Fruit fly (Drosophila melanogaster): Measurements from ENCODE around the gene CG46468.

CG46468 gene

DNA sequence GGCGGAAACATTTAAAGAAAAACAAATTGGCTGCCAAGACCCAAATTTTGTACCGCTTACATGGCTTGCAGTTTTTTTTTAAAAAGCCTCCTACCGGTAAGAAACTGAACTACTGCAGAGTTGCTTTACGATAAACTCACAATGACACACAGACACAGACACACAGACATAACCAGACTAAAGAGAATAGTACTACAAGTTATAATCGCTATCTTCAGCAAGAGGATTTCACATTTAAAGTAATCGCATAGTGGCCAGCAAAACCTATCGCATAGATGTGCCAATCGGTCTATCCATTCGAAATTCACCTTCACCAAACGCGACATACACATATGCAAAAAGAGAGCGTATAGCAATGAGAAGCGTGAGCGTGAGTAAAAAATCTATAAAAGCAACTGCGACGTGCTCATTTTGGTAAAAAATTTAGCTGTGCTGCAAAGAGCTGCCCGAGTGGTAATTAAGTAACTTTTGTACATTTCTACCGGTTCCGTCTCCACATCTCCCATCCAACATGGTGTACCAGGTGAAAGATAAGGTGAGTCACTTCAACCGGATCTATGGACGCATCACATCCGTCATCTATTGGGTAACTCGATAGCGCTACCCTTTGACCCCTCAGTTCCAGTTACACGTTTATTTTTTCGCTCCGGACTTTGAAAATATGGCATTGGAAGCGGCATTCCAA is 47.9 kb upstream of the CG46468 start, which contains the start of gene Trx2 (continued):
- no peak for TF ChIP-seq CG17802 (tag; optimal IDR thresholded peaks at IDR 0.05)
- peak; percentile 33 for TF ChIP-seq repo (GFP tag; optimal IDR thresholded peaks at IDR 0.05)
- TF ChIP-seq CG11723 (GFP tag; optimal IDR thresholded peaks at IDR 0.05) = no peak
- peak; percentile 30 for TF ChIP-seq Deaf1 (tag; optimal IDR thresholded peaks at IDR 0.05)
- TF ChIP-seq Kr (GFP tag; optimal IDR thresholded peaks at IDR 0.05) = peak; percentile 46
- no peak for TF ChIP-seq CG2712 (tag; optimal IDR thresholded peaks at IDR 0.05)
- TF ChIP-seq Awh (GFP tag; IDR thresholded peaks at IDR 0.05) = no peak
- TF ChIP-seq Rfx (GFP tag; IDR thresholded peaks at IDR 0.05) = peak; percentile 48; the same call in 1 of the 2 replicates
- 0 out of 3 replicates have a peak, but pooled peaks have one; percentile 19 for TF ChIP-seq CG11456 (GFP tag; IDR thresholded peaks at IDR 0.05)
- no peak for TF ChIP-seq schlank (tag; optimal IDR thresholded peaks at IDR 0.05)
- peak; percentile 16 for TF ChIP-seq unpg (GFP tag; optimal IDR thresholded peaks at IDR 0.05)
- no peak for TF ChIP-seq CG6813 (GFP tag; optimal IDR thresholded peaks at IDR 0.05)
- TF ChIP-seq stwl (tag; optimal IDR thresholded peaks at IDR 0.05) = no peak
- TF ChIP-seq YL-1 (GFP tag; optimal IDR thresholded peaks at IDR 0.05) = peak; percentile 79
- no peak for TF ChIP-seq CG17361 (GFP tag; IDR thresholded peaks at IDR 0.05)
- no peak for TF ChIP-seq ab (GFP tag; optimal IDR thresholded peaks at IDR 0.05)
- peak; percentile 55; the same call in 2 of the 3 replicates for TF ChIP-seq Dbx (GFP tag; IDR thresholded peaks at IDR 0.05)
- TF ChIP-seq MBD-R2 (GFP tag; IDR thresholded peaks at IDR 0.05) = 0 out of 2 replicates have a peak, but pooled peaks have one; percentile 30
- no peak for TF ChIP-seq CG1647 (GFP tag; optimal IDR thresholded peaks at IDR 0.05)
- peak; percentile 51; the same call in 1 of the 2 replicates for TF ChIP-seq Atf6 (GFP tag; IDR thresholded peaks at IDR 0.05)
- TF ChIP-seq Doc3 (GFP tag; IDR thresholded peaks at IDR 0.05; ENCODE audit: partially characterized antibody) = peak; percentile 55; the same call in 2 of the 3 replicates
- peak; percentile 36 for TF ChIP-seq CG13894 (tag; optimal IDR thresholded peaks at IDR 0.05)
- TF ChIP-seq CG17912 (GFP tag; optimal IDR thresholded peaks at IDR 0.05) = no peak
- TF ChIP-seq CHES-1-like (GFP tag; optimal IDR thresholded peaks at IDR 0.05) = peak; percentile 43
- TF ChIP-seq Drgx (GFP tag; IDR thresholded peaks at IDR 0.05) = peak; percentile 12; the same call in 1 of the 2 replicates
- TF ChIP-seq CG5245 (GFP tag; optimal IDR thresholded peaks at IDR 0.05) = no peak
- peak; percentile 26 for TF ChIP-seq CG13296 (GFP tag; optimal IDR thresholded peaks at IDR 0.05)
- TF ChIP-seq BEAF-32 (GFP tag; optimal IDR thresholded peaks at IDR 0.05) = peak; percentile 2
- TF ChIP-seq hbn (GFP tag; IDR thresholded peaks at IDR 0.05; ENCODE audit: partially characterized antibody) = peak; percentile 71
- TF ChIP-seq HHEX (GFP tag; optimal IDR thresholded peaks at IDR 0.05) = peak; percentile 35
- peak; percentile 6; the same call in 1 of the 2 replicates for TF ChIP-seq CG4360 (GFP tag; IDR thresholded peaks at IDR 0.05)
- TF ChIP-seq CG16779 (GFP tag; IDR thresholded peaks at IDR 0.05) = no peak
- TF ChIP-seq aop (GFP tag; IDR thresholded peaks at IDR 0.05) = 0 out of 2 replicates have a peak, but pooled peaks have one; percentile 42
- no peak for TF ChIP-seq ato (GFP tag; IDR thresholded peaks at IDR 0.05; ENCODE audit: partially characterized antibody)
- peak; percentile 76 to 94 for TF ChIP-seq Trl (optimal IDR thresholded peaks at IDR 0.05)
- peak; percentile 29 for TF ChIP-seq Trl (GFP tag; optimal IDR thresholded peaks at IDR 0.05)
- no peak for TF ChIP-seq CG12104 (GFP tag; optimal IDR thresholded peaks at IDR 0.05)
- TF ChIP-seq Dek (tag; optimal IDR thresholded peaks at IDR 0.05) = no peak
- TF ChIP-seq cwo (GFP tag; optimal IDR thresholded peaks at IDR 0.05) = peak; percentile 18
- no peak for TF ChIP-seq CG14667 (GFP tag; IDR thresholded peaks at IDR 0.05)
- TF ChIP-seq CG11695 (GFP tag; IDR thresholded peaks at IDR 0.05) = no peak
- no peak for TF ChIP-seq CG1832 (GFP tag; optimal IDR thresholded peaks at IDR 0.05)
- peak; percentile 57; the same call in 1 of the 2 replicates for TF ChIP-seq Bgb (GFP tag; IDR thresholded peaks at IDR 0.05; ENCODE audit: partially characterized antibody)
- TF ChIP-seq Scr (GFP tag; IDR thresholded peaks at IDR 0.05; ENCODE audit: partially characterized antibody) = no peak
- TF ChIP-seq chn (GFP tag; optimal IDR thresholded peaks at IDR 0.05) = no peak
- no peak for TF ChIP-seq slp2 (GFP tag; optimal IDR thresholded peaks at IDR 0.05)
- no peak for TF ChIP-seq CG7839 (tag; optimal IDR thresholded peaks at IDR 0.05)
- no peak for TF ChIP-seq psq (GFP tag; optimal IDR thresholded peaks at IDR 0.05)
- TF ChIP-seq pb (GFP tag; optimal IDR thresholded peaks at IDR 0.05) = no peak
